Worm (Caenorhabditis elegans) whole organism, young adult: Measurements from ENCODE around the gene R07E5.4.

Experiments used
- B0261.1 ChIP-seq: sonication (generic microtip); optimal IDR thresholded peaks from 2 replicates; lab custom pipeline; 2016; ENCODE audit warnings: mild to moderate bottlenecking, missing genetic modification characterization, moderate library complexity, missing compliant biosample characterization
- F49E8.2 ChIP-seq: sonication (generic microtip); optimal IDR thresholded peaks from 3 replicates; lab custom pipeline; 2017; ENCODE audit warnings: missing genetic modification characterization, mild to moderate bottlenecking, missing compliant biosample characterization, antibody characterized with exemption, moderate library complexity; ENCODE audit not compliant: insufficient read depth
- K11D2.4 ChIP-seq: fragments of 200-800 bp; sonication (Bioruptor generic); IDR thresholded peaks from 2 replicates; pipeline ENCODE4 v1.3.6; 2022; ENCODE audit warnings: missing genetic modification reagents, missing genetic modification characterization, missing compliant biosample characterization
- T07F8.4 ChIP-seq: sonication (generic microtip); optimal IDR thresholded peaks from 2 replicates; lab custom pipeline; 2016; ENCODE audit warnings: mild to moderate bottlenecking, missing genetic modification characterization, moderate library complexity, missing compliant biosample characterization
- T26A5.8 ChIP-seq: sonication (generic microtip); optimal IDR thresholded peaks from 2 replicates; lab custom pipeline; 2016; ENCODE audit warnings: missing genetic modification characterization, missing compliant biosample characterization
- Y53F4B.3 ChIP-seq: fragments of 200-800 bp; sonication (Bioruptor generic); IDR thresholded peaks from 2 replicates; pipeline ENCODE4 v1.3.6; 2022; ENCODE audit warnings: missing genetic modification reagents, missing genetic modification characterization, missing compliant biosample characterization
- Y56A3A.18 ChIP-seq: fragments of 200-800 bp; sonication (Bioruptor generic); IDR thresholded peaks from 2 replicates; pipeline ENCODE4 v1.3.6; 2022; ENCODE audit warnings: missing genetic modification reagents, missing genetic modification characterization, missing compliant biosample characterization
- Y67H2A.10 ChIP-seq: fragments of 200-800 bp; sonication (Bioruptor generic); conservative IDR thresholded peaks from 2 replicates; pipeline ENCODE4 v1.3.6; 2022; ENCODE audit warnings: missing genetic modification reagents, missing genetic modification characterization, missing compliant biosample characterization
- Y95B8A.8 ChIP-seq: fragments of 200-800 bp; sonication (Bioruptor generic); IDR thresholded peaks from 2 replicates; pipeline ENCODE4 v1.3.6; 2022; ENCODE audit warnings: missing genetic modification reagents, missing genetic modification characterization, missing compliant biosample characterization
- aptf-2 ChIP-seq: fragments of 200-800 bp; sonication (Bioruptor generic); conservative IDR thresholded peaks from 2 replicates; pipeline ENCODE4 v1.3.6; 2022; ENCODE audit warnings: missing genetic modification reagents, missing genetic modification characterization, missing compliant biosample characterization
- bed-2 ChIP-seq: fragments of 200-800 bp; sonication (Bioruptor generic); IDR thresholded peaks from 2 replicates; pipeline ENCODE4 v1.3.6; 2022; ENCODE audit warnings: missing genetic modification reagents, missing genetic modification characterization, missing compliant biosample characterization
- ccch-3 ChIP-seq: fragments of 200-800 bp; sonication (Bioruptor generic); optimal IDR thresholded peaks from 2 replicates; lab custom pipeline; 2018; ENCODE audit warnings: mild to moderate bottlenecking, missing genetic modification characterization, missing compliant biosample characterization
- cebp-1 ChIP-seq, 2 experiments: fragments of 200-800 bp in 1 of 2; sonication (Bioruptor generic) in 1 of 2; sonication (generic microtip) in 1 of 2; IDR thresholded peaks in 1 of 2; optimal IDR thresholded peaks in 1 of 2; 2 replicates each; pipeline versions ENCODE4 v1.3.6 to Lab custom; 2017 to 2022; ENCODE audit warnings: missing compliant biosample characterization in 2 of 2, missing genetic modification characterization in 2 of 2, mild to moderate bottlenecking in 1 of 2, missing genetic modification reagents in 1 of 2, moderate library complexity in 1 of 2
- ceh-40 ChIP-seq: fragments of 200-800 bp; sonication (Bioruptor generic); IDR thresholded peaks from 2 replicates; pipeline ENCODE4 v1.3.6; 2022; ENCODE audit warnings: missing genetic modification characterization, missing compliant biosample characterization
- ceh-58 ChIP-seq: fragments of 200-800 bp; sonication (Bioruptor generic); IDR thresholded peaks from 2 replicates; pipeline ENCODE4 v1.3.6; 2022; ENCODE audit warnings: missing genetic modification characterization, missing compliant biosample characterization
- ceh-79 ChIP-seq: sonication (generic microtip); optimal IDR thresholded peaks from 2 replicates; lab custom pipeline; 2017; ENCODE audit warnings: mild to moderate bottlenecking, missing genetic modification characterization, missing compliant biosample characterization
- chd-7 ChIP-seq: sonication (generic microtip); optimal IDR thresholded peaks from 2 replicates; lab custom pipeline; 2016; ENCODE audit warnings: mild to moderate bottlenecking, missing genetic modification characterization, moderate library complexity, missing compliant biosample characterization
- egl-18 ChIP-seq: fragments of 200-800 bp; sonication (Bioruptor generic); IDR thresholded peaks from 2 replicates; pipeline ENCODE4 v1.3.6; 2022; ENCODE audit warnings: missing genetic modification reagents, missing genetic modification characterization, missing compliant biosample characterization
- egl-44 ChIP-seq: fragments of 200-800 bp; sonication (Bioruptor generic); IDR thresholded peaks from 2 replicates; pipeline ENCODE4 v1.3.6; 2022; ENCODE audit warnings: missing genetic modification reagents, missing genetic modification characterization, missing compliant biosample characterization
- egrh-3 ChIP-seq: fragments of 200-800 bp; sonication (Bioruptor generic); IDR thresholded peaks from 2 replicates; pipeline ENCODE4 v1.3.6; 2022; ENCODE audit warnings: missing genetic modification reagents, missing genetic modification characterization, missing compliant biosample characterization
- ekl-4 ChIP-seq: fragments of 200-800 bp; sonication (Bioruptor generic); IDR thresholded peaks from 2 replicates; pipeline ENCODE4 v1.3.6; 2022; ENCODE audit warnings: missing genetic modification reagents, missing genetic modification characterization, missing compliant biosample characterization
- hlh-12 ChIP-seq: sonication (generic microtip); optimal IDR thresholded peaks from 2 replicates; lab custom pipeline; 2016; ENCODE audit warnings: missing genetic modification characterization, missing compliant biosample characterization
- hlh-26 ChIP-seq: fragments of 200-800 bp; sonication (Bioruptor generic); conservative IDR thresholded peaks from 2 replicates; pipeline ENCODE4 v1.3.6; 2022; ENCODE audit warnings: missing genetic modification reagents, missing genetic modification characterization, missing compliant biosample characterization
- lin-26 ChIP-seq: fragments of 200-800 bp; sonication (Bioruptor generic); IDR thresholded peaks from 2 replicates; pipeline ENCODE4 v1.3.6; 2022; ENCODE audit warnings: missing genetic modification reagents, missing genetic modification characterization, missing compliant biosample characterization
- lsy-27 ChIP-seq: sonication (generic microtip); optimal IDR thresholded peaks from 2 replicates; lab custom pipeline; 2017; ENCODE audit warnings: missing genetic modification characterization, mild to moderate bottlenecking, missing compliant biosample characterization, antibody characterized with exemption, missing genotype, borderline replicate concordance; ENCODE audit not compliant: insufficient read depth
- mcd-1 ChIP-seq: fragments of 200-800 bp; sonication (Bioruptor generic); IDR thresholded peaks from 2 replicates; pipeline ENCODE4 v1.3.6; 2022; ENCODE audit warnings: missing genetic modification reagents, missing genetic modification characterization, missing compliant biosample characterization
- nfya-1 ChIP-seq: sonication (generic microtip); optimal IDR thresholded peaks from 2 replicates; lab custom pipeline; 2017; ENCODE audit warnings: antibody characterized with exemption, missing compliant biosample characterization, missing genetic modification characterization, borderline replicate concordance; ENCODE audit not compliant: insufficient read depth
- nhr-179 ChIP-seq: sonication (generic microtip); optimal IDR thresholded peaks from 2 replicates; lab custom pipeline; 2016; ENCODE audit warnings: mild to moderate bottlenecking, missing genetic modification characterization, missing compliant biosample characterization
- pbrm-1 ChIP-seq: fragments of 200-800 bp; sonication (Bioruptor generic); IDR thresholded peaks from 2 replicates; pipeline ENCODE4 v1.3.6; 2022; ENCODE audit warnings: missing genetic modification reagents, missing genetic modification characterization, missing compliant biosample characterization
- pha-4 ChIP-seq: fragments of 150-350 bp; sonication (generic microtip); optimal IDR thresholded peaks from 2 replicates; lab custom pipeline; 2014; ENCODE audit warnings: missing biosample characterization, missing genetic modification reagents, missing genetic modification characterization
- rcor-1 ChIP-seq: fragments of 200-800 bp; sonication (Bioruptor generic); IDR thresholded peaks from 2 replicates; pipeline ENCODE4 v1.3.6; 2022; ENCODE audit warnings: missing genetic modification reagents, missing genetic modification characterization, missing compliant biosample characterization
- snpc-4 ChIP-seq, 5 experiments: fragments of 150-350 bp in 1 of 5; sonication (generic microtip) in 4 of 5; optimal IDR thresholded peaks; 2 replicates each; lab custom pipeline; 2014 to 2018; ENCODE audit warnings: missing genetic modification characterization in 5 of 5, missing biosample characterization in 3 of 5, antibody characterized with exemption in 2 of 5, mild to moderate bottlenecking in 2 of 5, missing compliant biosample characterization in 2 of 5, missing genotype in 2 of 5, moderate library complexity in 2 of 5, missing genetic modification reagents in 1 of 5
- somi-1 ChIP-seq: fragments of 200-800 bp; sonication (Bioruptor generic); optimal IDR thresholded peaks from 2 replicates; lab custom pipeline; 2018; ENCODE audit warnings: mild to moderate bottlenecking, missing genetic modification characterization, missing compliant biosample characterization
- xnd-1 ChIP-seq: sonication (generic microtip); optimal IDR thresholded peaks from 2 replicates; lab custom pipeline; 2016; ENCODE audit warnings: missing genotype, missing genetic modification reagents, missing genetic modification characterization, missing compliant biosample characterization
- zim-3 ChIP-seq: sonication (generic microtip); optimal IDR thresholded peaks from 2 replicates; lab custom pipeline; 2017; ENCODE audit warnings: mild to moderate bottlenecking, missing genetic modification characterization, moderate library complexity, missing compliant biosample characterization
- ztf-25 ChIP-seq: fragments of 200-800 bp; sonication (Bioruptor generic); IDR thresholded peaks from 2 replicates; pipeline ENCODE4 v1.3.6; 2022; ENCODE audit warnings: missing genetic modification reagents, missing genetic modification characterization, missing compliant biosample characterization
- ztf-28 ChIP-seq: fragments of 200-800 bp; sonication (Bioruptor generic); IDR thresholded peaks from 2 replicates; pipeline ENCODE4 v1.3.6; 2022; ENCODE audit warnings: missing genetic modification reagents, missing genetic modification characterization, missing compliant biosample characterization
- ztf-3 ChIP-seq: fragments of 200-800 bp; sonication (Bioruptor generic); optimal IDR thresholded peaks from 2 replicates; lab custom pipeline; 2018; ENCODE audit warnings: mild to moderate bottlenecking, missing genetic modification characterization, missing compliant biosample characterization

Gene R07E5.4

ce11 chrIII:4394496-4394895, at the start of gene R07E5.4:
R07E5.4 (plus strand) TSS chrIII:4394796.
- no peak for TF ChIP-seq ztf-25
- no peak for TF ChIP-seq Y56A3A.18 (GFP tag; lab: Robert Waterston, UW)
- no peak for TF ChIP-seq bed-2 (GFP tag; lab: Robert Waterston, UW)
- TF ChIP-seq pbrm-1 (GFP tag; lab: Robert Waterston, UW), result no peak
- TF ChIP-seq aptf-2, result no peak
- no peak for TF ChIP-seq egl-44 (GFP tag; lab: Robert Waterston, UW)
- no peak for TF ChIP-seq hlh-26 (GFP tag; lab: Robert Waterston, UW)
- TF ChIP-seq rcor-1 (GFP tag; lab: Robert Waterston, UW), result no peak
- no peak for TF ChIP-seq mcd-1 (GFP tag; lab: Robert Waterston, UW)
- TF ChIP-seq lsy-27 (tag; lab: Kevin White, UChicago), result no peak
- TF ChIP-seq ceh-40 (GFP tag; lab: Robert Waterston, UW), result no peak
- no peak for TF ChIP-seq xnd-1 (tag; lab: Kevin White, UChicago)
- no peak for TF ChIP-seq hlh-12 (tag; lab: Kevin White, UChicago)
- no peak for TF ChIP-seq ceh-58 (GFP tag; lab: Robert Waterston, UW)
- TF ChIP-seq ccch-3 (GFP tag; lab: Kevin White, UChicago), result no peak
- TF ChIP-seq F49E8.2 (tag; lab: Kevin White, UChicago), result no peak

ce11 chrIII:4345034-4345433, 49.6 kb upstream of the R07E5.4 start, which contains the start of gene hse-5:
hse-5 (plus strand) TSS chrIII:4345334.
- TF ChIP-seq ztf-28 (GFP tag; lab: Robert Waterston, UW) (no peak), K11D2.4 (no peak), Y95B8A.8 (GFP tag; lab: Robert Waterston, UW) (no peak), ceh-58 (GFP tag; lab: Robert Waterston, UW) (no peak), somi-1 (GFP tag; lab: Kevin White, UChicago) (no peak), nfya-1 (tag; lab: Kevin White, UChicago) (no peak), T26A5.8 (tag; lab: Kevin White, UChicago) (no peak), lin-26 (GFP tag; lab: Robert Waterston, UW) (no peak), egrh-3 (GFP tag; lab: Robert Waterston, UW) (no peak), ztf-3 (GFP tag; lab: Kevin White, UChicago) (no peak), chd-7 (tag; lab: Kevin White, UChicago) (no peak), cebp-1 (GFP tag; IDR thresholded peaks at IDR 0.05; lab: Robert Waterston, UW) (no peak), cebp-1 (tag; optimal IDR thresholded peaks at IDR 0.05; lab: Kevin White, UChicago) (no peak), pha-4 (tag; lab: Kevin White, UChicago) (no peak), egl-18 (GFP tag; lab: Robert Waterston, UW) (no peak), nhr-179 (no peak)

- no peak for TF ChIP-seq ekl-4 (GFP tag; lab: Robert Waterston, UW)
- TF ChIP-seq Y53F4B.3 (GFP tag; lab: Robert Waterston, UW), result no peak
- TF ChIP-seq B0261.1 (tag; lab: Kevin White, UChicago), result no peak
- no peak for TF ChIP-seq zim-3
- no peak for TF ChIP-seq snpc-4 (GFP tag; optimal IDR thresholded peaks at IDR 0.05; lab: Kevin White, UChicago)
- TF ChIP-seq snpc-4 (tag; optimal IDR thresholded peaks at IDR 0.05; lab: Kevin White, UChicago), result no peak
- no peak for TF ChIP-seq T07F8.4 (tag; lab: Kevin White, UChicago)
- no peak for TF ChIP-seq Y67H2A.10 (GFP tag; lab: Robert Waterston, UW)
- no peak for TF ChIP-seq ceh-79 (tag; lab: Kevin White, UChicago)
- TF ChIP-seq bed-2 (GFP tag; lab: Robert Waterston, UW), result no peak
Measured at ce11 chrIII:4349799-4350198, 44.8 kb upstream of the R07E5.4 start, which contains the start of gene B0285.6. B0285.6 (plus strand) TSS chrIII:4350099.
